Worm (Caenorhabditis elegans): ENCODE measurements around the gene ttr-21.

Gene ttr-21

ce11 chrV:13854306-13854705, at the start of gene ttr-21:
ttr-21 (minus strand) TSS chrV:13854405.
- TF ChIP-seq Y22D7AL.16 (tag; optimal IDR thresholded peaks at IDR 0.05): no peak
- TF ChIP-seq dve-1 (tag; optimal IDR thresholded peaks at IDR 0.05): no peak
- TF ChIP-seq sox-2 (GFP tag; IDR thresholded peaks at IDR 0.05): no peak
- TF ChIP-seq pat-9 (tag; optimal IDR thresholded peaks at IDR 0.05): no peak
- no peak for TF ChIP-seq unc-42 (tag; optimal IDR thresholded peaks at IDR 0.05)
- TF ChIP-seq C08G9.2 (tag; optimal IDR thresholded peaks at IDR 0.05): no peak
- TF ChIP-seq zip-5 (tag; optimal IDR thresholded peaks at IDR 0.05): no peak
- TF ChIP-seq pha-4 (tag; optimal IDR thresholded peaks at IDR 0.05): no peak
- no peak for TF ChIP-seq unc-3 (GFP tag; conservative IDR thresholded peaks at IDR 0.05)
- no peak for TF ChIP-seq unc-3 (tag; optimal IDR thresholded peaks at IDR 0.05)
- no peak for TF ChIP-seq lin-11 (tag; optimal IDR thresholded peaks at IDR 0.05)
- no peak for TF ChIP-seq hlh-8 (tag; optimal IDR thresholded peaks at IDR 0.05)
- no peak for TF ChIP-seq pag-3 (tag; optimal IDR thresholded peaks at IDR 0.05; ENCODE audit: borderline replicate concordance)

DNA sequence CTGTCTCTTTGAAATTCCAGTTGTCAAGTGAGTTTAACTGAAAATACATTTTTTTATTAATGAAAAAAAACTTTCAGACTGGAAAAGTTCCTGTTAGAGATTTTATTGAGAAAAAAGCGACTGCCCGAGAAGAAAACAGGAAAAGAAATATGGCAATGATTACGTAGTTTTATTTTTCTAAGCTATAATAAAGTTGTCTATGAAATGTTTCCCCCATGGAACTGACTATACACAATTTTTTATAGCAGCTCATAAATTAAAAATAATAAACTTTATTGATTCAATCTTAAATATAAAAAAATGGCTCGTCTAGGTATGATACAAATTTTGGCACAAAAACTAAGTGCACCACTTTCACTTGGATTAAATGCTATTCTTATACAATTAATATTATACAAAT, 48.3 kb upstream of the ttr-21 start, which contains the start of gene C06B3.1:
C06B3.1 (plus strand) TSS at position 301 of the 400 bp plus-strand sequence.
- TF ChIP-seq pat-9 (tag; optimal IDR thresholded peaks at IDR 0.05) (no peak), unc-3 (GFP tag; conservative IDR thresholded peaks at IDR 0.05) (no peak), unc-3 (tag; optimal IDR thresholded peaks at IDR 0.05) (no peak), Y22D7AL.16 (tag; optimal IDR thresholded peaks at IDR 0.05) (no peak)

DNA sequence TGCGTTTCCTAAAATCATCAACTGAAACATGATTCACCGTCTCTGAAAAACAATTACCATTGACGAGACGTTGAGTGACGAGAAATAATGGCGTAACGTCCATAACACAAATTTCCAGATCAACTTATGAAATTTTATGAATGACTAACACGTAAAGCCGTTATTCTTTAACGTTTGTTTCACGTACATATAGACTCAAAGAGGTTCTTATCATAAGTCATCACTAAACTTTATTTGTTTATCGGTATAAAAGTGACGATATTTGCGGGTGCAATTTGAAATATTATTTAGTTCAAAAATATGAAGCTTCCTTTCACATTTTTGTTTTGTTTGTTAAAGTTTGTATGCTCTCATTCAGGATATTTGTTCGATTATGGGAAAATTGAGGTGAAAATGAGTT, 45.0 kb upstream of the ttr-21 start, which contains the start of gene oac-3:
oac-3 (plus strand) TSS at position 301 of the 400 bp plus-strand sequence.
- TF ChIP-seq ttx-3 (tag; optimal IDR thresholded peaks at IDR 0.05): no peak
- no peak for TF ChIP-seq lim-6 (tag; optimal IDR thresholded peaks at IDR 0.05)
- no peak for TF ChIP-seq tbx-2 (tag; optimal IDR thresholded peaks at IDR 0.05)

ce11 chrV:13898356-13898755, 44.2 kb upstream of the ttr-21 start, which contains the start of gene cyp-35C1:
cyp-35C1 (minus strand) TSS chrV:13898487.
- TF ChIP-seq ceh-19 (GFP tag; optimal IDR thresholded peaks at IDR 0.05) (no peak), ama-1 (optimal IDR thresholded peaks at IDR 0.05) (no peak), elt-2 (tag; optimal IDR thresholded peaks at IDR 0.05) (peak; percentile 22), mec-3 (tag; optimal IDR thresholded peaks at IDR 0.05; ENCODE audit: borderline replicate concordance) (no peak)

DNA sequence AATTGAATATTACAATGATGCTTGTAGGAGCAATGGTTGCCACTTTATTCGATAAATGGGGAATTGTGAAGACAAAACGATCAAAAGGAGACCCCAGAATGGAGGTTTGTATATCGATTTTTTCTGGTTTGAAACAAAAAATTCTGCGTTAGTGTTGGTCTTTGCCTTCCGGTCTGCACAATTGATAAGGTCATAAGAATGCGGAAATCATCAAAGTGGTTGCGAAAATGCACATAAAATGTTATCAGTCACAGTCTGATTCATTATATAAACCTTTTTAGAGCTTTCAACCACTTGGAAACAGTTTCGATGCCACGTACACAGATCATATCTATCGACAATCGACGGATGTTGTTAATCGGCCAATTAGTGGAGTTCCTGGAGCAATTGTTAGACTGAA, 39.4 kb upstream of the ttr-21 start:
- TF ChIP-seq ceh-31 (tag; optimal IDR thresholded peaks at IDR 0.05): no peak
- peak; percentile 51 for TF ChIP-seq elt-2 (tag; optimal IDR thresholded peaks at IDR 0.05)

ce11 chrV:13892457-13893375, 38.5 kb upstream of the ttr-21 start, which contains the start of gene sptl-3:
sptl-3 (plus strand) TSS chrV:13893325.
- no peak for TF ChIP-seq nfya-1 (tag; optimal IDR thresholded peaks at IDR 0.05)
- TF ChIP-seq ttx-3 (tag; optimal IDR thresholded peaks at IDR 0.05): no peak
- TF ChIP-seq tbx-2 (tag; optimal IDR thresholded peaks at IDR 0.05): peak; percentile 31
- TF ChIP-seq K09A11.1 (tag; optimal IDR thresholded peaks at IDR 0.05; ENCODE audit: insufficient read depth): no peak
- no peak for TF ChIP-seq ceh-18 (tag; optimal IDR thresholded peaks at IDR 0.05)
- no peak for TF ChIP-seq ceh-34 (tag; optimal IDR thresholded peaks at IDR 0.05)
- no peak for TF ChIP-seq ceh-48 (tag; optimal IDR thresholded peaks at IDR 0.05)
- TF ChIP-seq ceh-19 (GFP tag; optimal IDR thresholded peaks at IDR 0.05): no peak
- TF ChIP-seq sox-4 (tag; optimal IDR thresholded peaks at IDR 0.05): no peak
- TF ChIP-seq unc-55 (GFP tag; optimal IDR thresholded peaks at IDR 0.05): no peak
- TF ChIP-seq mec-3 (tag; optimal IDR thresholded peaks at IDR 0.05; ENCODE audit: borderline replicate concordance): no peak
- TF ChIP-seq ztf-16 (tag; optimal IDR thresholded peaks at IDR 0.05): no peak
- TF ChIP-seq ceh-45 (GFP tag; IDR thresholded peaks at IDR 0.05): no peak
- peak; percentile 46 for TF ChIP-seq elt-2 (tag; optimal IDR thresholded peaks at IDR 0.05)
- no peak for TF ChIP-seq sdc-2 (tag; optimal IDR thresholded peaks at IDR 0.05)
- TF ChIP-seq syd-9 (tag; optimal IDR thresholded peaks at IDR 0.05): no peak

Measured in whole organism, late embryonic.